Worm (Caenorhabditis elegans): ENCODE results near the gene F41G3.19.

DNA sequence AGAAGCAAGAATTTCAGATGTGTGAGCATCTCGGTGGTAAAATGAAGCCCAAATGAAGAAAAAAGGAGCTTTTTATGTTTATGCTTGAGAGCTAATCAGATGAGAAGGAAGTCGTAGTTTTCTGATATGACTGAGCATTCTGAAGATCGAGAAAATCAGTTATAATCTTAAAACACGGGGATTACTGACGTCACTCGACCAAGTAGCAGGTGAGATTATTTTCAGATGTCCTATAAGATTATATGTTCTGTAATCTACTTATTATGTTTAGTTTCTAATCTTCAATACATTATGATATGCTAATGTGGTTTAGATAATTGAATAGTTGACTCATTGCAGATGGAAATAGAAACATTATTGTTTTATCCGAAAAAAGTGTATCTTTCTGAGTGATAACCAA, 6.1 kb downstream of the F41G3.19 start, which contains the start of gene ins-14:
- TF ChIP-seq alr-1 (tag; optimal IDR thresholded peaks at IDR 0.05) (no peak), unc-55 (GFP tag; optimal IDR thresholded peaks at IDR 0.05) (no peak), ztf-11 (tag; optimal IDR thresholded peaks at IDR 0.05) (no peak), blmp-1 (tag; optimal IDR thresholded peaks at IDR 0.05; ENCODE audit: insufficient read depth) (no peak), ztf-4 (tag; optimal IDR thresholded peaks at IDR 0.05) (no peak), mbf-1 (tag; optimal IDR thresholded peaks at IDR 0.05) (no peak), zag-1 (tag; optimal IDR thresholded peaks at IDR 0.05) (no peak), lsy-2 (tag; optimal IDR thresholded peaks at IDR 0.05) (no peak), fos-1 (tag; optimal IDR thresholded peaks at IDR 0.05) (no peak), nhr-11 (tag; optimal IDR thresholded peaks at IDR 0.05) (no peak), ama-1 (optimal IDR thresholded peaks at IDR 0.05) (no peak), elt-3 (tag; optimal IDR thresholded peaks at IDR 0.05) (no peak), unc-39 (tag; optimal IDR thresholded peaks at IDR 0.05) (no peak)
